Worm (Caenorhabditis elegans) whole organism, late embryonic: ENCODE data around the gene Y46H3D.1.

Experiments
- C38D4.7 ChIP-seq: fragments of 200-800 bp; sonication (Bioruptor generic); optimal IDR thresholded peaks from 2 replicates; lab custom pipeline; 2018; ENCODE audit warnings: mild to moderate bottlenecking, missing genetic modification characterization, moderate library complexity, missing compliant biosample characterization
- ama-1 ChIP-seq: fragments of 150-350 bp; optimal IDR thresholded peaks from 2 replicates; lab custom pipeline; 2014
- ceh-45 ChIP-seq: fragments of 200-800 bp; sonication (Bioruptor generic); IDR thresholded peaks from 2 replicates; pipeline ENCODE4 v1.3.6; 2022; ENCODE audit warnings: missing genetic modification reagents, missing genetic modification characterization, missing compliant biosample characterization
- ceh-9 ChIP-seq: sonication (generic microtip); optimal IDR thresholded peaks from 2 replicates; lab custom pipeline; 2016; ENCODE audit warnings: mild to moderate bottlenecking, missing genetic modification characterization, inconsistent platforms, missing compliant biosample characterization
- odd-2 ChIP-seq: sonication (generic microtip); optimal IDR thresholded peaks from 2 replicates; lab custom pipeline; 2017; ENCODE audit warnings: antibody characterized with exemption, mild to moderate bottlenecking, missing genetic modification characterization, missing compliant biosample characterization
- pag-3 ChIP-seq: sonication (generic microtip); optimal IDR thresholded peaks from 2 replicates; lab custom pipeline; 2016; ENCODE audit warnings: missing compliant biosample characterization, missing genetic modification characterization, borderline replicate concordance

- no peak for TF ChIP-seq pag-3 (tag; lab: Kevin White, UChicago)
- no peak for TF ChIP-seq ama-1 (lab: Kevin White, UChicago)
- TF ChIP-seq C38D4.7 (GFP tag; lab: Kevin White, UChicago): no peak
- no peak for TF ChIP-seq ceh-9 (tag; lab: Kevin White, UChicago)
- no peak for TF ChIP-seq ceh-45 (GFP tag; lab: Robert Waterston, UW)
- TF ChIP-seq odd-2: no peak
These were observed 20.8 kb upstream of the Y46H3D.1 start, which contains the start of gene nhr-117 for ce11 chrV:1621494-1621893.
